Fruit fly (Drosophila melanogaster): ENCODE measurements around the gene RFeSP.

The RFeSP gene

dm6 chr2L:1646499-1646898 lies 32.5 kb upstream of the RFeSP start (continued):
- TF ChIP-seq stc (GFP tag; IDR thresholded peaks at IDR 0.05) (peak; percentile 30; the same call in 1 of the 2 replicates), sisA (GFP tag; IDR thresholded peaks at IDR 0.05) (peak; percentile 27; the same call in 1 of the 2 replicates), CG12391 (tag; optimal IDR thresholded peaks at IDR 0.05) (peak; percentile 41), tup (GFP tag; optimal IDR thresholded peaks at IDR 0.05) (no peak), seq (GFP tag; IDR thresholded peaks at IDR 0.05) (0 out of 2 replicates have a peak, but pooled peaks have one; percentile 29), aop (GFP tag; IDR thresholded peaks at IDR 0.05) (no peak), cad (GFP tag; optimal IDR thresholded peaks at IDR 0.05) (no peak), Scr (GFP tag; IDR thresholded peaks at IDR 0.05; ENCODE audit: partially characterized antibody) (no peak), tio (GFP tag; optimal IDR thresholded peaks at IDR 0.05) (no peak), Stat92E (GFP tag; optimal IDR thresholded peaks at IDR 0.05) (no peak), Dip3 (GFP tag; optimal IDR thresholded peaks at IDR 0.05) (no peak), CG3838 (GFP tag; optimal IDR thresholded peaks at IDR 0.05) (no peak), Fer2 (tag; optimal IDR thresholded peaks at IDR 0.05) (no peak), fd64A (GFP tag; optimal IDR thresholded peaks at IDR 0.05) (peak; percentile 26), CG17359 (tag; optimal IDR thresholded peaks at IDR 0.05) (peak; percentile 49), CG7372 (GFP tag; IDR thresholded peaks at IDR 0.05) (no peak), ase (GFP tag; IDR thresholded peaks at IDR 0.05) (0 out of 3 replicates have a peak, but pooled peaks have one; percentile 37), CG5953 (GFP tag; IDR thresholded peaks at IDR 0.05) (no peak), tin (GFP tag; optimal IDR thresholded peaks at IDR 0.05) (no peak), CG34422 (GFP tag; IDR thresholded peaks at IDR 0.05) (no peak), CG10543 (GFP tag; optimal IDR thresholded peaks at IDR 0.05) (no peak), zf30C (GFP tag; optimal IDR thresholded peaks at IDR 0.05) (no peak), danr (GFP tag; IDR thresholded peaks at IDR 0.05) (no peak), ara (GFP tag; IDR thresholded peaks at IDR 0.05) (no peak), croc (GFP tag; conservative IDR thresholded peaks at IDR 0.05) (peak; percentile 15; the same call in 1 of the 3 replicates), sim (GFP tag; IDR thresholded peaks at IDR 0.05) (no peak), hbn (GFP tag; IDR thresholded peaks at IDR 0.05; ENCODE audit: partially characterized antibody) (no peak), Side (GFP tag; optimal IDR thresholded peaks at IDR 0.05) (no peak), CG2875 (GFP tag; optimal IDR thresholded peaks at IDR 0.05) (no peak), bigmax (GFP tag; optimal IDR thresholded peaks at IDR 0.05) (no peak), CG2712 (tag; optimal IDR thresholded peaks at IDR 0.05) (peak; percentile 47), HHEX (GFP tag; optimal IDR thresholded peaks at IDR 0.05) (no peak), abd-A (tag; optimal IDR thresholded peaks at IDR 0.05) (no peak), row (GFP tag; IDR thresholded peaks at IDR 0.05) (peak; percentile 53), Jarid2 (GFP tag; optimal IDR thresholded peaks at IDR 0.05) (peak; percentile 30), Pdp1 (GFP tag; optimal IDR thresholded peaks at IDR 0.05) (no peak), CG16815 (GFP tag; optimal IDR thresholded peaks at IDR 0.05) (no peak), zen (tag; optimal IDR thresholded peaks at IDR 0.05) (no peak), Mrtf (GFP tag; IDR thresholded peaks at IDR 0.05) (no peak), CG17829 (tag; optimal IDR thresholded peaks at IDR 0.05) (peak; percentile 41), Hmr (GFP tag; optimal IDR thresholded peaks at IDR 0.05) (peak; percentile 4), Dll (GFP tag; IDR thresholded peaks at IDR 0.05; ENCODE audit: partially characterized antibody) (no peak), mirr (GFP tag; optimal IDR thresholded peaks at IDR 0.05) (no peak), fd102C (GFP tag; optimal IDR thresholded peaks at IDR 0.05) (no peak), CG18619 (GFP tag; optimal IDR thresholded peaks at IDR 0.05) (no peak), CG12744 (GFP tag; optimal IDR thresholded peaks at IDR 0.05) (no peak), ATbp (GFP tag; optimal IDR thresholded peaks at IDR 0.05) (peak; percentile 50), CG5245 (GFP tag; optimal IDR thresholded peaks at IDR 0.05) (no peak), Hey (tag; optimal IDR thresholded peaks at IDR 0.05) (no peak), Vsx1 (GFP tag; optimal IDR thresholded peaks at IDR 0.05) (no peak), ci (GFP tag; IDR thresholded peaks at IDR 0.05) (no peak)

Measured in whole organism, embryonic.